Fruit fly (Drosophila melanogaster) whole organism, embryonic: ENCODE measurements around the gene CG5758.
A peak's percentile ranks its signal among the peaks of the same experiment; 100 is the strongest.

ENCODE experiments used
- ATbp ChIP-seq: fragments of 200-800 bp; sonication (Bioruptor generic); optimal IDR thresholded peaks from 2 replicates; lab custom pipeline; 2017; ENCODE audit warnings: missing biosample characterization, mild to moderate bottlenecking, missing genetic modification characterization, missing genetic modification reagents
- Atf3 ChIP-seq: fragments of 200-800 bp; sonication (Bioruptor generic); optimal IDR thresholded peaks from 3 replicates; lab custom pipeline; 2016; ENCODE audit warnings: missing biosample characterization, missing genetic modification characterization
- CG10274 ChIP-seq: fragments of 200-800 bp; sonication (Bioruptor generic); optimal IDR thresholded peaks from 3 replicates; lab custom pipeline; 2017; ENCODE audit warnings: missing biosample characterization, mild to moderate bottlenecking, missing genetic modification characterization
- CG11504 ChIP-seq: fragments of 200-800 bp; sonication (Bioruptor generic); optimal IDR thresholded peaks from 3 replicates; lab custom pipeline; 2019; ENCODE audit warnings: missing biosample characterization, mild to moderate bottlenecking, missing genetic modification characterization, moderate library complexity
- CG11696 ChIP-seq: fragments of 200-800 bp; sonication (Bioruptor generic); IDR thresholded peaks from 2 replicates; pipeline ENCODE4 v1.3.6; 2022; ENCODE audit warnings: missing biosample characterization, missing genetic modification characterization
- CG17328 ChIP-seq: fragments of 200-800 bp; sonication (Bioruptor generic); IDR thresholded peaks from 2 replicates; pipeline ENCODE4 v1.3.6; 2022; ENCODE audit warnings: missing biosample characterization, missing genetic modification characterization
- CG30020 ChIP-seq: fragments of 200-800 bp; optimal IDR thresholded peaks from 2 replicates; lab custom pipeline; 2019; ENCODE audit warnings: missing biosample characterization, mild to moderate bottlenecking, missing genetic modification characterization, moderate library complexity
- CG32767 ChIP-seq: fragments of 200-800 bp; sonication (Bioruptor generic); IDR thresholded peaks from 2 replicates; pipeline ENCODE4 v1.3.6; 2022; ENCODE audit warnings: missing biosample characterization, missing genetic modification characterization
- CG3847 ChIP-seq: fragments of 200-800 bp; sonication (Bioruptor generic); IDR thresholded peaks from 2 replicates; pipeline ENCODE4 v1.3.6; 2022; ENCODE audit warnings: missing biosample characterization, missing genetic modification characterization
- CG3995 ChIP-seq: fragments of 200-800 bp; sonication (Bioruptor generic); optimal IDR thresholded peaks from 3 replicates; lab custom pipeline; 2016; ENCODE audit warnings: missing biosample characterization, missing genetic modification characterization
- CG4328 ChIP-seq: fragments of 200-800 bp; sonication (Bioruptor generic); optimal IDR thresholded peaks from 3 replicates; lab custom pipeline; 2017; ENCODE audit warnings: missing biosample characterization, missing genetic modification reagents, missing genetic modification characterization
- CG5180 ChIP-seq: fragments of 200-800 bp; sonication (Bioruptor generic); optimal IDR thresholded peaks from 3 replicates; lab custom pipeline; 2017; ENCODE audit warnings: missing biosample characterization, missing genetic modification characterization, mild to moderate bottlenecking, moderate library complexity, missing genetic modification reagents
- CG7271 ChIP-seq: fragments of 200-800 bp; sonication (Bioruptor generic); optimal IDR thresholded peaks from 2 replicates; lab custom pipeline; 2018; ENCODE audit warnings: missing biosample characterization, mild to moderate bottlenecking, missing genetic modification characterization, moderate library complexity
- CG7839 ChIP-seq: fragments of 200-800 bp; sonication (Bioruptor generic); optimal IDR thresholded peaks from 3 replicates; lab custom pipeline; 2018; ENCODE audit warnings: missing biosample characterization, mild to moderate bottlenecking, missing genetic modification characterization, moderate library complexity
- CG8089 ChIP-seq: fragments of 200-800 bp; sonication (Bioruptor generic); optimal IDR thresholded peaks from 3 replicates; lab custom pipeline; 2016; ENCODE audit warnings: missing biosample characterization, missing genetic modification characterization
- CG8924 ChIP-seq: fragments of 200-800 bp; optimal IDR thresholded peaks from 3 replicates; lab custom pipeline; 2019; ENCODE audit warnings: missing biosample characterization, mild to moderate bottlenecking, missing genetic modification characterization, moderate library complexity
- CG9609 ChIP-seq: fragments of 200-800 bp; sonication (Bioruptor generic); optimal IDR thresholded peaks from 3 replicates; lab custom pipeline; 2016; ENCODE audit warnings: missing biosample characterization, missing genetic modification characterization
- CkIIα-i1 ChIP-seq: fragments of 200-800 bp; sonication (Bioruptor generic); IDR thresholded peaks from 2 replicates; pipeline ENCODE4 v1.3.6; 2022; ENCODE audit warnings: missing biosample characterization, missing genetic modification characterization
- Dip3 ChIP-seq: fragments of 200-800 bp; sonication (Bioruptor generic); optimal IDR thresholded peaks from 3 replicates; lab custom pipeline; 2016; ENCODE audit warnings: missing biosample characterization, missing genetic modification characterization
- Doc2 ChIP-seq: fragments of 200-800 bp; sonication (Bioruptor generic); IDR thresholded peaks from 2 replicates; pipeline ENCODE4 v1.3.6; 2022; ENCODE audit warnings: missing biosample characterization, missing genetic modification characterization
- ERR ChIP-seq: fragments of 200-800 bp; sonication (Bioruptor generic); optimal IDR thresholded peaks from 2 replicates; lab custom pipeline; 2016; ENCODE audit warnings: missing biosample characterization, missing genetic modification characterization
- Ets97D ChIP-seq: fragments of 200-800 bp; sonication (Bioruptor generic); optimal IDR thresholded peaks from 3 replicates; lab custom pipeline; 2016; ENCODE audit warnings: missing biosample characterization, missing genetic modification characterization
- Hr78 ChIP-seq, 2 experiments: fragments of 200-800 bp in 1 of 2; fragments of >200 bp in 1 of 2; sonication (Bioruptor generic) in 1 of 2; optimal IDR thresholded peaks; 2 replicates each; lab custom pipeline; 2017 to 2019; ENCODE audit warnings: missing biosample characterization in 2 of 2, missing genetic modification characterization in 2 of 2, mild to moderate bottlenecking in 1 of 2, moderate library complexity in 1 of 2
- Kr ChIP-seq: fragments of 200-800 bp; sonication (Bioruptor generic); optimal IDR thresholded peaks from 2 replicates; lab custom pipeline; 2017; ENCODE audit warnings: missing biosample characterization, mild to moderate bottlenecking, missing genetic modification characterization
- NC2α ChIP-seq: fragments of 200-800 bp; sonication (Bioruptor generic); optimal IDR thresholded peaks from 2 replicates; lab custom pipeline; 2016; ENCODE audit warnings: missing biosample characterization, missing genetic modification characterization
- NC2β ChIP-seq: fragments of 200-800 bp; sonication (Bioruptor generic); optimal IDR thresholded peaks from 2 replicates; lab custom pipeline; 2016; ENCODE audit warnings: missing biosample characterization, missing genetic modification characterization
- Nf-YC ChIP-seq: fragments of 200-800 bp; optimal IDR thresholded peaks from 3 replicates; lab custom pipeline; 2019; ENCODE audit warnings: missing biosample characterization, mild to moderate bottlenecking, missing genetic modification characterization, moderate library complexity
- Poxn ChIP-seq: fragments of 200-800 bp; sonication (Bioruptor generic); IDR thresholded peaks from 2 replicates; pipeline ENCODE4 v1.3.6; 2022; ENCODE audit warnings: missing biosample characterization, missing genetic modification characterization
- Ptx1 ChIP-seq: fragments of 200-800 bp; sonication (Bioruptor generic); IDR thresholded peaks from 2 replicates; pipeline ENCODE4 v1.3.6; 2022; ENCODE audit warnings: missing biosample characterization, missing genetic modification characterization
- Rfx ChIP-seq: fragments of 200-800 bp; sonication (Bioruptor generic); IDR thresholded peaks from 2 replicates; pipeline ENCODE4 v1.3.6; 2022; ENCODE audit warnings: missing biosample characterization, missing genetic modification characterization
- Sin3A ChIP-seq: fragments of >200 bp; optimal IDR thresholded peaks from 2 replicates; lab custom pipeline; 2018
- TFAM ChIP-seq: fragments of 200-800 bp; sonication (Bioruptor generic); optimal IDR thresholded peaks from 2 replicates; lab custom pipeline; 2017; ENCODE audit warnings: missing biosample characterization, missing genetic modification characterization, inconsistent platforms
- YL-1 ChIP-seq: fragments of 200-800 bp; sonication (Bioruptor generic); optimal IDR thresholded peaks from 3 replicates; lab custom pipeline; 2017; ENCODE audit warnings: missing biosample characterization, mild to moderate bottlenecking, missing genetic modification characterization
- bsh ChIP-seq, 2 experiments: fragments of 200-800 bp; sonication (Bioruptor generic); optimal IDR thresholded peaks; 2 replicates each; lab custom pipeline; 2017 to 2018; ENCODE audit warnings: mild to moderate bottlenecking in 2 of 2, missing biosample characterization in 2 of 2, missing genetic modification characterization in 2 of 2, moderate library complexity in 1 of 2
- cas ChIP-seq: fragments of 200-800 bp; sonication (Bioruptor generic); IDR thresholded peaks from 2 replicates; pipeline ENCODE4 v1.3.6; 2022; ENCODE audit warnings: missing biosample characterization, missing genetic modification characterization
- eyg ChIP-seq: fragments of 200-800 bp; sonication (Bioruptor generic); optimal IDR thresholded peaks from 3 replicates; lab custom pipeline; 2016; ENCODE audit warnings: missing biosample characterization, missing genetic modification characterization
- grn ChIP-seq: fragments of 200-800 bp; sonication (Bioruptor generic); optimal IDR thresholded peaks from 3 replicates; lab custom pipeline; 2017; ENCODE audit warnings: missing biosample characterization, missing genetic modification characterization
- ham ChIP-seq: fragments of 200-800 bp; sonication (Bioruptor generic); IDR thresholded peaks from 2 replicates; pipeline ENCODE4 v1.3.6; 2022; ENCODE audit warnings: missing biosample characterization, missing genetic modification characterization
- ken ChIP-seq: fragments of 200-800 bp; sonication (Bioruptor generic); IDR thresholded peaks from 3 replicates; pipeline ENCODE4 v1.3.6; 2022; ENCODE audit warnings: missing biosample characterization, missing genetic modification characterization
- nau ChIP-seq: fragments of 200-800 bp; sonication (Bioruptor generic); optimal IDR thresholded peaks from 3 replicates; lab custom pipeline; 2017; ENCODE audit warnings: missing biosample characterization, mild to moderate bottlenecking, missing genetic modification characterization, missing genetic modification reagents
- odd ChIP-seq: fragments of 200-800 bp; sonication (Bioruptor generic); optimal IDR thresholded peaks from 2 replicates; lab custom pipeline; 2017; ENCODE audit warnings: missing biosample characterization, mild to moderate bottlenecking, missing genetic modification characterization
- onecut ChIP-seq: fragments of 200-800 bp; sonication (Bioruptor generic); IDR thresholded peaks from 2 replicates; pipeline ENCODE4 v1.3.6; 2022; ENCODE audit warnings: missing biosample characterization, missing genetic modification characterization
- pita ChIP-seq: fragments of 200-800 bp; sonication (Bioruptor generic); optimal IDR thresholded peaks from 2 replicates; lab custom pipeline; 2017; ENCODE audit warnings: missing biosample characterization, mild to moderate bottlenecking, missing genetic modification characterization
- prd ChIP-seq, 3 experiments: fragments of >200 bp in 2 of 3; fragments of 200-800 bp in 1 of 3; sonication (Bioruptor generic) in 1 of 3; optimal IDR thresholded peaks in 2 of 3; IDR thresholded peaks in 1 of 3; 2 replicates in 2 of 3; 3 replicates in 1 of 3; pipeline versions ENCODE4 v1.3.6 to Lab custom; 2017 to 2022; ENCODE audit warnings: missing biosample characterization in 1 of 3, missing genetic modification characterization in 1 of 3
- rib ChIP-seq: fragments of 200-800 bp; sonication (Bioruptor generic); IDR thresholded peaks from 2 replicates; pipeline ENCODE4 v1.3.6; 2022; ENCODE audit warnings: missing biosample characterization, missing genetic modification characterization
- sens ChIP-seq: fragments of 200-800 bp; sonication (Bioruptor generic); peaks from one replicate; lab custom pipeline; 2016; ENCODE audit warnings: missing biosample characterization, missing genetic modification characterization
- ssp ChIP-seq: fragments of 200-800 bp; sonication (Bioruptor generic); IDR thresholded peaks from 2 replicates; pipeline ENCODE4 v1.3.6; 2022; ENCODE audit warnings: missing biosample characterization, missing genetic modification characterization
- stwl ChIP-seq: fragments of 200-800 bp; sonication (Bioruptor generic); optimal IDR thresholded peaks from 3 replicates; lab custom pipeline; 2018; ENCODE audit warnings: missing biosample characterization, mild to moderate bottlenecking, missing genetic modification characterization, moderate library complexity
- tx ChIP-seq: fragments of 200-800 bp; sonication (Bioruptor generic); optimal IDR thresholded peaks from 2 replicates; lab custom pipeline; 2016; ENCODE audit warnings: missing biosample characterization, missing genetic modification characterization
- wek ChIP-seq: fragments of 200-800 bp; sonication (Bioruptor generic); optimal IDR thresholded peaks from 3 replicates; lab custom pipeline; 2018; ENCODE audit warnings: missing biosample characterization, mild to moderate bottlenecking, missing genetic modification characterization, moderate library complexity
- yki ChIP-seq: fragments of >200 bp; optimal IDR thresholded peaks from 3 replicates; lab custom pipeline; 2018

The CG5758 gene

DNA sequence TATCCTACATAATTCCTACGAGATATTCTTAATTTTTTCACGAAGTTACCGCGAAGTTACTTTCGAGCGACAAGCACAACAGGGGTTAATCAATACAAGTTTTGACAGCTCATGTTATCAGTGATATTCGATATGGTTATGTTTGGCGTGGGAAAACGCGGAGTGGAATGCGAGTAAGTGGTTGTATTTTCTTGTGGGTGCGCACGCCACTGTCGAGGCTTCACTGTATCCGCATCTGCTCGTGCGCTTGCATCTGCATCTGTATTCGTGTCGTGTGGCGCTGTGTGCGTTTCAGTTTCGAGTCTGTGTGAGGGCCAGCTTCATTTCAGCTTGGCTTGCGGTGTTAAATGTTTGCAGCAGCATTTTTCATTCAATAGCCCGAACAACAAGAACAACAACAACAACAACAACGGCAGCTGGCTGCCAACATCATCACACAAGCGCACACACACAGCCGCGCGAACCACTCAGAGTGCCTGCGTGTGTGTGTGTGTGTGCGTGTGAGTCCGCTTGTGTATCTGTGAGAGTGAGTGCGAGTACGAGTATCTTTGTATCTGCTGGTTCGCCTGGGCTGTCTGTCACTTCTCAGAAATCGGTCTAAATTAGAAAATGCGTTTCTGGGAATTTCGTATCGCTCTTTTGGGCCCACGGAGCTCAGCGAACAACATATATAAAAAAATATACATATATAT lies 31.5 kb downstream of the CG5758 start (continued):
- TF ChIP-seq CG5180 (GFP tag; lab: Kevin White, UChicago) (no peak), CG10274 (GFP tag; lab: Kevin White, UChicago) (no peak), grn (GFP tag; lab: Kevin White, UChicago) (no peak), Kr (GFP tag; lab: Kevin White, UChicago) (no peak), CG7839 (peak; percentile 35), ATbp (GFP tag; lab: Kevin White, UChicago) (no peak), Dip3 (no peak), Doc2 (GFP tag; lab: Robert Waterston, UW) (no peak), NC2β (GFP tag; lab: Kevin White, UChicago) (no peak), cas (GFP tag; lab: Robert Waterston, UW) (0 out of 2 replicates have a peak, but pooled peaks have one; percentile 28), Rfx (GFP tag; lab: Robert Waterston, UW) (peak; percentile 87), Nf-YC (tag; lab: Kevin White, UChicago) (peak; percentile 46), Sin3A (lab: Kevin White, UChicago) (no peak), CG11696 (GFP tag; lab: Robert Waterston, UW) (peak; percentile 11; the same call in 1 of the 2 replicates), CG30020 (no peak), ken (GFP tag; lab: Robert Waterston, UW) (peak; percentile 64; the same call in 2 of the 3 replicates), CG32767 (no peak), wek (GFP tag; lab: Kevin White, UChicago) (peak; percentile 7), CG8089 (GFP tag; lab: Kevin White, UChicago) (peak; percentile 66), CG17328 (GFP tag; lab: Robert Waterston, UW) (peak; percentile 29; the same call in 1 of the 2 replicates), CG8924 (tag; lab: Kevin White, UChicago) (no peak), rib (peak; percentile 77), ssp (GFP tag; lab: Robert Waterston, UW) (peak; percentile 50), CG3995 (GFP tag; lab: Kevin White, UChicago) (peak; percentile 7), eyg (GFP tag; lab: Kevin White, UChicago) (peak; percentile 28), TFAM (no peak), Ets97D (GFP tag; lab: Kevin White, UChicago) (no peak), CG9609 (GFP tag; lab: Kevin White, UChicago) (peak; percentile 69), yki (lab: Kevin White, UChicago) (no peak), stwl (tag; lab: Kevin White, UChicago) (peak; percentile 10), Atf3 (peak; percentile 27), pita (no peak), odd (GFP tag; lab: Kevin White, UChicago) (peak; percentile 12), CG11504 (no peak), Poxn (GFP tag; lab: Robert Waterston, UW) (no peak), Hr78 (GFP tag; optimal IDR thresholded peaks at IDR 0.05; lab: Kevin White, UChicago) (no peak), Ptx1 (GFP tag; lab: Robert Waterston, UW) (peak; percentile 67), YL-1 (GFP tag; lab: Kevin White, UChicago) (no peak), nau (GFP tag; lab: Kevin White, UChicago) (no peak), onecut (peak; percentile 70), sens (peak; percentile 83), tx (GFP tag; lab: Kevin White, UChicago) (peak; percentile 56), prd (optimal IDR thresholded peaks at IDR 0.05; lab: Kevin White, UChicago) (no peak), prd (GFP tag; IDR thresholded peaks at IDR 0.05; lab: Robert Waterston, UW) (peak; percentile 86), CkIIα-i1 (peak; percentile 59; the same call in 1 of the 2 replicates), bsh (GFP tag; optimal IDR thresholded peaks at IDR 0.05; lab: Kevin White, UChicago) (peak in 1 of 2 experiments; percentile 33), CG7271 (tag; lab: Kevin White, UChicago) (no peak), ERR (GFP tag; lab: Kevin White, UChicago) (no peak), CG3847 (GFP tag; lab: Robert Waterston, UW) (peak; percentile 71), NC2α (no peak), ham (GFP tag; lab: Robert Waterston, UW) (no peak), CG4328 (GFP tag; lab: Kevin White, UChicago) (no peak)
